Worm (Caenorhabditis elegans) whole organism, young adult: ENCODE results near the gene txt-12.
A peak's percentile ranks its signal among the peaks of the same experiment; 100 is the strongest.

Experiments used
- B0019.2 ChIP-seq: fragments of 200-800 bp; sonication (Bioruptor generic); conservative IDR thresholded peaks from 2 replicates; pipeline ENCODE4 v1.3.6; 2022; ENCODE audit warnings: missing genetic modification reagents, missing genetic modification characterization, missing compliant biosample characterization
- B0261.1 ChIP-seq: sonication (generic microtip); optimal IDR thresholded peaks from 2 replicates; lab custom pipeline; 2016; ENCODE audit warnings: mild to moderate bottlenecking, missing genetic modification characterization, moderate library complexity, missing compliant biosample characterization
- F22D6.2 ChIP-seq: sonication (generic microtip); optimal IDR thresholded peaks from 2 replicates; lab custom pipeline; 2016; ENCODE audit warnings: mild to moderate bottlenecking, missing genetic modification characterization, missing compliant biosample characterization
- F37B4.10 ChIP-seq: fragments of 200-800 bp; sonication (Bioruptor generic); IDR thresholded peaks from 2 replicates; pipeline ENCODE4 v1.3.6; 2022; ENCODE audit warnings: missing genetic modification characterization, missing compliant biosample characterization
- F39B2.1 ChIP-seq: fragments of 200-800 bp; sonication (Bioruptor generic); IDR thresholded peaks from 2 replicates; pipeline ENCODE4 v1.3.6; 2022; ENCODE audit warnings: missing genetic modification reagents, missing genetic modification characterization, missing compliant biosample characterization
- K11D2.4 ChIP-seq: fragments of 200-800 bp; sonication (Bioruptor generic); IDR thresholded peaks from 2 replicates; pipeline ENCODE4 v1.3.6; 2022; ENCODE audit warnings: missing genetic modification reagents, missing genetic modification characterization, missing compliant biosample characterization
- Y79H2A.3 ChIP-seq: fragments of 200-800 bp; sonication (Bioruptor generic); conservative IDR thresholded peaks from 2 replicates; pipeline ENCODE4 v1.3.6; 2022; ENCODE audit warnings: missing genetic modification reagents, missing genetic modification characterization, missing compliant biosample characterization
- aptf-2 ChIP-seq: fragments of 200-800 bp; sonication (Bioruptor generic); conservative IDR thresholded peaks from 2 replicates; pipeline ENCODE4 v1.3.6; 2022; ENCODE audit warnings: missing genetic modification reagents, missing genetic modification characterization, missing compliant biosample characterization
- aptf-3 ChIP-seq: fragments of 200-800 bp; sonication (Bioruptor generic); IDR thresholded peaks from 2 replicates; pipeline ENCODE4 v1.3.6; 2022; ENCODE audit warnings: missing genetic modification characterization, missing compliant biosample characterization
- atf-7 ChIP-seq: sonication (generic microtip); optimal IDR thresholded peaks from 2 replicates; lab custom pipeline; 2017; ENCODE audit warnings: mild to moderate bottlenecking, missing genetic modification characterization, missing compliant biosample characterization
- attf-3 ChIP-seq: fragments of 200-800 bp; sonication (Bioruptor generic); conservative IDR thresholded peaks from 2 replicates; pipeline ENCODE4 v1.3.6; 2022; ENCODE audit warnings: missing genetic modification reagents, missing genetic modification characterization, missing compliant biosample characterization
- attf-6 ChIP-seq: fragments of 200-800 bp; sonication (Bioruptor generic); IDR thresholded peaks from 2 replicates; pipeline ENCODE4 v1.3.6; 2022; ENCODE audit warnings: missing genetic modification reagents, missing genetic modification characterization, missing compliant biosample characterization
- bed-2 ChIP-seq: fragments of 200-800 bp; sonication (Bioruptor generic); IDR thresholded peaks from 2 replicates; pipeline ENCODE4 v1.3.6; 2022; ENCODE audit warnings: missing genetic modification reagents, missing genetic modification characterization, missing compliant biosample characterization
- cebp-2 ChIP-seq: fragments of 200-800 bp; sonication (Bioruptor generic); IDR thresholded peaks from 2 replicates; pipeline ENCODE4 v1.3.6; 2022; ENCODE audit warnings: missing genetic modification characterization, missing compliant biosample characterization
- ceh-100 ChIP-seq: fragments of 200-800 bp; sonication (Bioruptor generic); IDR thresholded peaks from 2 replicates; pipeline ENCODE4 v1.3.6; 2022; ENCODE audit warnings: missing genetic modification reagents, missing genetic modification characterization, missing compliant biosample characterization
- ceh-79 ChIP-seq: sonication (generic microtip); optimal IDR thresholded peaks from 2 replicates; lab custom pipeline; 2017; ENCODE audit warnings: mild to moderate bottlenecking, missing genetic modification characterization, missing compliant biosample characterization
- ceh-91 ChIP-seq: fragments of 200-800 bp; sonication (Bioruptor generic); IDR thresholded peaks from 2 replicates; pipeline ENCODE4 v1.3.6; 2022; ENCODE audit warnings: missing genetic modification reagents, missing genetic modification characterization, missing compliant biosample characterization
- dox-1 ChIP-seq: fragments of 200-800 bp; sonication (Bioruptor generic); IDR thresholded peaks from 2 replicates; pipeline ENCODE4 v1.3.6; 2022; ENCODE audit warnings: missing genetic modification reagents, missing genetic modification characterization, missing compliant biosample characterization
- efl-1 ChIP-seq: fragments of 150-350 bp; optimal IDR thresholded peaks from 2 replicates; lab custom pipeline; 2014; ENCODE audit warnings: missing biosample characterization, missing genetic modification reagents, missing genetic modification characterization
- egl-44 ChIP-seq: fragments of 200-800 bp; sonication (Bioruptor generic); IDR thresholded peaks from 2 replicates; pipeline ENCODE4 v1.3.6; 2022; ENCODE audit warnings: missing genetic modification reagents, missing genetic modification characterization, missing compliant biosample characterization
- egrh-3 ChIP-seq: fragments of 200-800 bp; sonication (Bioruptor generic); IDR thresholded peaks from 2 replicates; pipeline ENCODE4 v1.3.6; 2022; ENCODE audit warnings: missing genetic modification reagents, missing genetic modification characterization, missing compliant biosample characterization
- ekl-4 ChIP-seq: fragments of 200-800 bp; sonication (Bioruptor generic); IDR thresholded peaks from 2 replicates; pipeline ENCODE4 v1.3.6; 2022; ENCODE audit warnings: missing genetic modification reagents, missing genetic modification characterization, missing compliant biosample characterization
- ets-4 ChIP-seq: fragments of 200-800 bp; sonication (Bioruptor generic); optimal IDR thresholded peaks from 2 replicates; lab custom pipeline; 2018; ENCODE audit warnings: mild to moderate bottlenecking, missing genetic modification characterization, missing compliant biosample characterization
- fkh-3 ChIP-seq: sonication (generic microtip); optimal IDR thresholded peaks from 2 replicates; lab custom pipeline; 2016; ENCODE audit warnings: mild to moderate bottlenecking, missing genetic modification characterization, missing compliant biosample characterization
- hlh-12 ChIP-seq: sonication (generic microtip); optimal IDR thresholded peaks from 2 replicates; lab custom pipeline; 2016; ENCODE audit warnings: missing genetic modification characterization, missing compliant biosample characterization
- hmg-1.2 ChIP-seq: fragments of 200-800 bp; sonication (Bioruptor generic); IDR thresholded peaks from 2 replicates; pipeline ENCODE4 v1.3.6; 2022; ENCODE audit warnings: missing genetic modification reagents, missing genetic modification characterization, missing compliant biosample characterization
- hsf-1 ChIP-seq: fragments of 200-800 bp; sonication (Bioruptor generic); IDR thresholded peaks from 2 replicates; pipeline ENCODE4 v1.3.6; 2022; ENCODE audit warnings: missing genetic modification reagents, missing genetic modification characterization, missing compliant biosample characterization
- lag-1 ChIP-seq: fragments of 200-800 bp; sonication (Bioruptor generic); IDR thresholded peaks from 2 replicates; pipeline ENCODE4 v1.3.6; 2022; ENCODE audit warnings: missing genetic modification reagents, missing genetic modification characterization, missing compliant biosample characterization
- let-526 ChIP-seq: fragments of 200-800 bp; sonication (Bioruptor generic); IDR thresholded peaks from 2 replicates; pipeline ENCODE4 v1.3.6; 2022; ENCODE audit warnings: missing genetic modification reagents, missing genetic modification characterization, missing compliant biosample characterization
- lin-26 ChIP-seq: fragments of 200-800 bp; sonication (Bioruptor generic); IDR thresholded peaks from 2 replicates; pipeline ENCODE4 v1.3.6; 2022; ENCODE audit warnings: missing genetic modification reagents, missing genetic modification characterization, missing compliant biosample characterization
- lin-40 ChIP-seq: sonication (generic microtip); optimal IDR thresholded peaks from 2 replicates; lab custom pipeline; 2016; ENCODE audit warnings: missing genetic modification characterization, mild to moderate bottlenecking, missing compliant biosample characterization, missing genotype, missing genetic modification reagents
- lin-54 ChIP-seq: fragments of 200-800 bp; sonication (Bioruptor generic); optimal IDR thresholded peaks from 2 replicates; lab custom pipeline; 2018; ENCODE audit warnings: mild to moderate bottlenecking, missing genetic modification characterization, missing compliant biosample characterization
- madf-10 ChIP-seq: sonication (generic microtip); optimal IDR thresholded peaks from 2 replicates; lab custom pipeline; 2016; ENCODE audit warnings: mild to moderate bottlenecking, missing genetic modification characterization, missing compliant biosample characterization
- mcd-1 ChIP-seq: fragments of 200-800 bp; sonication (Bioruptor generic); IDR thresholded peaks from 2 replicates; pipeline ENCODE4 v1.3.6; 2022; ENCODE audit warnings: missing genetic modification reagents, missing genetic modification characterization, missing compliant biosample characterization
- mxl-1 ChIP-seq: sonication (generic microtip); optimal IDR thresholded peaks from 2 replicates; lab custom pipeline; 2016; ENCODE audit warnings: missing genetic modification characterization, missing compliant biosample characterization
- nfya-2 ChIP-seq: fragments of 200-800 bp; sonication (Bioruptor generic); IDR thresholded peaks from 2 replicates; pipeline ENCODE4 v1.3.6; 2022; ENCODE audit warnings: missing genetic modification reagents, missing genetic modification characterization, missing compliant biosample characterization
- nfyb-1 ChIP-seq: fragments of 200-800 bp; sonication (Bioruptor generic); IDR thresholded peaks from 2 replicates; pipeline ENCODE4 v1.3.6; 2022; ENCODE audit warnings: missing genetic modification reagents, missing genetic modification characterization, missing compliant biosample characterization
- nhr-27 ChIP-seq: fragments of 200-800 bp; sonication (Bioruptor generic); optimal IDR thresholded peaks from 2 replicates; lab custom pipeline; 2018; ENCODE audit warnings: mild to moderate bottlenecking, missing genetic modification characterization, moderate library complexity, missing compliant biosample characterization
- rec-8 ChIP-seq, 2 experiments: sonication (generic microtip); optimal IDR thresholded peaks; 2 replicates each; lab custom pipeline; 2016; ENCODE audit warnings: mild to moderate bottlenecking in 2 of 2, missing genetic modification characterization in 2 of 2, missing genetic modification reagents in 2 of 2, missing genotype in 2 of 2, missing biosample characterization in 1 of 2, missing compliant biosample characterization in 1 of 2, moderate library complexity in 1 of 2
- repo-1 ChIP-seq: sonication (generic microtip); optimal IDR thresholded peaks from 2 replicates; lab custom pipeline; 2017; ENCODE audit warnings: mild to moderate bottlenecking, missing genetic modification characterization, missing compliant biosample characterization
- rpc-1 ChIP-seq, 2 experiments: fragments of 150-350 bp in 1 of 2; sonication (generic microtip) in 1 of 2; optimal IDR thresholded peaks; 2 replicates each; lab custom pipeline; 2014 to 2018; ENCODE audit warnings: missing biosample characterization in 1 of 2, missing genetic modification characterization in 1 of 2, missing genetic modification reagents in 1 of 2, missing genotype in 1 of 2
- sea-2 ChIP-seq: fragments of 200-800 bp; sonication (Bioruptor generic); IDR thresholded peaks from 2 replicates; pipeline ENCODE4 v1.3.6; 2022; ENCODE audit warnings: missing genetic modification characterization, missing compliant biosample characterization
- snpc-1.1 ChIP-seq: sonication (generic microtip); optimal IDR thresholded peaks from 2 replicates; lab custom pipeline; 2017; ENCODE audit warnings: missing genetic modification characterization, mild to moderate bottlenecking, missing compliant biosample characterization, antibody characterized with exemption, moderate library complexity, missing genotype, missing genetic modification reagents; ENCODE audit not compliant: insufficient read depth
- somi-1 ChIP-seq: fragments of 200-800 bp; sonication (Bioruptor generic); optimal IDR thresholded peaks from 2 replicates; lab custom pipeline; 2018; ENCODE audit warnings: mild to moderate bottlenecking, missing genetic modification characterization, missing compliant biosample characterization
- tlf-1 ChIP-seq: fragments of 200-800 bp; sonication (Bioruptor generic); optimal IDR thresholded peaks from 2 replicates; lab custom pipeline; 2018; ENCODE audit warnings: mild to moderate bottlenecking, missing genetic modification characterization, missing compliant biosample characterization
- xnd-1 ChIP-seq: sonication (generic microtip); optimal IDR thresholded peaks from 2 replicates; lab custom pipeline; 2016; ENCODE audit warnings: missing genotype, missing genetic modification reagents, missing genetic modification characterization, missing compliant biosample characterization
- zim-3 ChIP-seq: sonication (generic microtip); optimal IDR thresholded peaks from 2 replicates; lab custom pipeline; 2017; ENCODE audit warnings: mild to moderate bottlenecking, missing genetic modification characterization, moderate library complexity, missing compliant biosample characterization
- ztf-26 ChIP-seq: sonication (generic microtip); optimal IDR thresholded peaks from 2 replicates; lab custom pipeline; 2017; ENCODE audit warnings: missing genetic modification characterization, missing compliant biosample characterization
- ztf-3 ChIP-seq: fragments of 200-800 bp; sonication (Bioruptor generic); optimal IDR thresholded peaks from 2 replicates; lab custom pipeline; 2018; ENCODE audit warnings: mild to moderate bottlenecking, missing genetic modification characterization, missing compliant biosample characterization

Gene txt-12

DNA sequence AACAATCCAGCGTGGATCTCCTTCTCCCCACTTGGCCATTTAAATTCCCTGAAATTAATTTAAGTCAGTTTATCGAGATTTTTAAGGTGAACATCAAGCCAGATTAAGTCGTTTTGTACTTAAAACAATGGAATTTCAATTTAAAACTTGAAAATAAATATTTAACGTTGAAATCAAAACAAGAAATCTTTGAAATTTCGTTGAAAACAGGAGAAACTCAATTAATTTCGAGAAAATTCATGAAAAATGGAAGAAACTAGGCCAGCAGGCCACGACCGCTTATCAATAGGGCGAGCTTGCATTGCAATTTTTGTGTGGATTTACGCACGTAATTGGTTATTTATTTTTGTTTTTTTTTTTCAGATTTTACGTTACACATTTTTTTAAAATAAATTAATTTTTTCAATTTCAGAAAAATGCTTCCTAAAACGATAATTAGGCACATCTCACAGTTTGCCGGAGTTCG, 7.4 kb upstream of the txt-12 start, which contains the start of the genes ahsa-1 and C01G10.7 (continued):
- peak; percentile 52 for TF ChIP-seq F22D6.2
- no peak for TF ChIP-seq F37B4.10 (GFP tag; lab: Robert Waterston, UW)
- peak; percentile 90 for TF ChIP-seq let-526 (GFP tag; lab: Robert Waterston, UW)
- no peak for TF ChIP-seq ztf-3 (GFP tag; lab: Kevin White, UChicago)
- no peak for TF ChIP-seq sea-2 (GFP tag; lab: Robert Waterston, UW)
- no peak for TF ChIP-seq repo-1 (tag; lab: Kevin White, UChicago)
- no peak for TF ChIP-seq aptf-3 (GFP tag; lab: Robert Waterston, UW)
- TF ChIP-seq atf-7, result peak; percentile 63
- no peak for TF ChIP-seq somi-1 (GFP tag; lab: Kevin White, UChicago)
- no peak; the same call in 1 of the 2 replicates for TF ChIP-seq nfyb-1 (GFP tag; lab: Robert Waterston, UW)
- TF ChIP-seq tlf-1 (GFP tag; lab: Kevin White, UChicago), result peak; percentile 86
- no peak for TF ChIP-seq lin-40 (tag; lab: Kevin White, UChicago)
- peak; percentile 77 for TF ChIP-seq Y79H2A.3 (GFP tag; lab: Robert Waterston, UW)
- TF ChIP-seq attf-3, result peak; percentile 69
- TF ChIP-seq snpc-1.1, result peak; percentile 74
- peak; percentile 72 for TF ChIP-seq ceh-100 (GFP tag; lab: Robert Waterston, UW)
- TF ChIP-seq madf-10 (tag; lab: Kevin White, UChicago), result peak; percentile 87
- peak; percentile 80 for TF ChIP-seq egl-44 (GFP tag; lab: Robert Waterston, UW)
- peak; percentile 93 for TF ChIP-seq dox-1 (GFP tag; lab: Robert Waterston, UW)
- TF ChIP-seq bed-2 (GFP tag; lab: Robert Waterston, UW), result peak; percentile 94
- no peak for TF ChIP-seq cebp-2
- TF ChIP-seq aptf-2 (GFP tag; lab: Robert Waterston, UW), result peak; percentile 90
- TF ChIP-seq lin-26 (GFP tag; lab: Robert Waterston, UW), result 0 out of 2 replicates have a peak, but pooled peaks have one; percentile 8
- TF ChIP-seq lin-54 (GFP tag; lab: Kevin White, UChicago), result peak; percentile 82
- peak; percentile 31 for TF ChIP-seq rpc-1 (optimal IDR thresholded peaks at IDR 0.05; lab: Kevin White, UChicago)
- no peak for TF ChIP-seq rpc-1 (tag; optimal IDR thresholded peaks at IDR 0.05; lab: Kevin White, UChicago)
- TF ChIP-seq ztf-26 (tag; lab: Kevin White, UChicago), result peak; percentile 46
- no peak for TF ChIP-seq F39B2.1 (GFP tag; lab: Robert Waterston, UW)
- TF ChIP-seq zim-3 (tag; lab: Kevin White, UChicago), result no peak
- TF ChIP-seq efl-1 (GFP tag; lab: Kevin White, UChicago), result peak; percentile 57
- no peak for TF ChIP-seq fkh-3 (tag; lab: Kevin White, UChicago)
- peak; percentile 74 to 82 for TF ChIP-seq rec-8 (tag; optimal IDR thresholded peaks at IDR 0.05; lab: Kevin White, UChicago)
- TF ChIP-seq lag-1, result no peak
- TF ChIP-seq xnd-1 (tag; lab: Kevin White, UChicago), result peak; percentile 19
- peak; percentile 97 for TF ChIP-seq hsf-1 (GFP tag; lab: Robert Waterston, UW)
- TF ChIP-seq K11D2.4 (GFP tag; lab: Robert Waterston, UW), result 0 out of 2 replicates have a peak, but pooled peaks have one; percentile 55
- TF ChIP-seq ceh-79 (tag; lab: Kevin White, UChicago), result peak; percentile 13
- TF ChIP-seq ets-4 (GFP tag; lab: Kevin White, UChicago), result no peak
- TF ChIP-seq mxl-1, result no peak
- TF ChIP-seq hmg-1.2, result peak; percentile 51; the same call in 1 of the 2 replicates
- TF ChIP-seq B0261.1 (tag; lab: Kevin White, UChicago), result peak; percentile 37
- peak; percentile 90 for TF ChIP-seq ceh-91 (GFP tag; lab: Robert Waterston, UW)
- TF ChIP-seq egrh-3 (GFP tag; lab: Robert Waterston, UW), result peak; percentile 55; the same call in 1 of the 2 replicates
- TF ChIP-seq mcd-1, result peak; percentile 98
- TF ChIP-seq hlh-12, result no peak
- TF ChIP-seq B0019.2, result peak; percentile 82; the same call in 1 of the 2 replicates
- TF ChIP-seq attf-6 (GFP tag; lab: Robert Waterston, UW), result no peak
- TF ChIP-seq nhr-27 (tag; lab: Kevin White, UChicago), result no peak
- TF ChIP-seq ekl-4 (GFP tag; lab: Robert Waterston, UW), result peak; percentile 88
- TF ChIP-seq nfya-2 (GFP tag; lab: Robert Waterston, UW), result no peak
